Fruit fly (Drosophila melanogaster) whole organism, embryonic: ENCODE data around the gene CG10311.
A peak's percentile ranks its signal among the peaks of the same experiment; 100 is the strongest.

Source experiments
- Asciz ChIP-seq: fragments of 200-800 bp; sonication (Bioruptor generic); optimal IDR thresholded peaks from 2 replicates; lab custom pipeline; 2017; ENCODE audit warnings: missing biosample characterization, mild to moderate bottlenecking, missing genetic modification characterization, missing genetic modification reagents
- Atf-2 ChIP-seq: fragments of 200-800 bp; sonication (Bioruptor generic); optimal IDR thresholded peaks from 2 replicates; lab custom pipeline; 2016; ENCODE audit warnings: missing biosample characterization, missing genetic modification characterization
- Awh ChIP-seq: fragments of 200-800 bp; sonication (Bioruptor generic); IDR thresholded peaks from 2 replicates; pipeline ENCODE4, ENCODE4 v1.3.6; 2022; ENCODE audit warnings: missing biosample characterization, missing genetic modification characterization
- Bteb2 ChIP-seq: fragments of 200-800 bp; sonication (Bioruptor generic); optimal IDR thresholded peaks from 2 replicates; lab custom pipeline; 2016; ENCODE audit warnings: missing biosample characterization, missing genetic modification characterization
- CG11093 ChIP-seq: fragments of 200-800 bp; sonication (Bioruptor generic); IDR thresholded peaks from 3 replicates; pipeline ENCODE4 v1.3.6; 2022; ENCODE audit warnings: missing biosample characterization, missing genetic modification characterization
- CG11398 ChIP-seq: fragments of 200-800 bp; sonication (Bioruptor generic); optimal IDR thresholded peaks from 2 replicates; lab custom pipeline; 2016; ENCODE audit warnings: missing biosample characterization, missing genetic modification characterization
- CG12071 ChIP-seq: fragments of 200-800 bp; sonication (Bioruptor generic); optimal IDR thresholded peaks from 3 replicates; lab custom pipeline; 2018; ENCODE audit warnings: missing biosample characterization, mild to moderate bottlenecking, missing genetic modification characterization
- CG12942 ChIP-seq: fragments of 200-800 bp; sonication (Bioruptor generic); optimal IDR thresholded peaks from 3 replicates; lab custom pipeline; 2016; ENCODE audit warnings: missing biosample characterization, missing genetic modification characterization
- CG13894 ChIP-seq: fragments of 200-800 bp; sonication (Bioruptor generic); optimal IDR thresholded peaks from 3 replicates; lab custom pipeline; 2018; ENCODE audit warnings: missing biosample characterization, mild to moderate bottlenecking, missing genetic modification characterization, moderate library complexity
- CG15073 ChIP-seq: fragments of 200-800 bp; sonication (Bioruptor generic); optimal IDR thresholded peaks from 2 replicates; lab custom pipeline; 2016; ENCODE audit warnings: missing biosample characterization, missing genetic modification characterization
- CG18764 ChIP-seq: fragments of 200-800 bp; sonication (Bioruptor generic); optimal IDR thresholded peaks from 3 replicates; lab custom pipeline; 2016; ENCODE audit warnings: missing biosample characterization, missing genetic modification characterization
- CG2199 ChIP-seq: fragments of 200-800 bp; sonication (Bioruptor generic); IDR thresholded peaks from 3 replicates; pipeline ENCODE4 v1.3.6; 2022; ENCODE audit warnings: missing biosample characterization, missing genetic modification characterization
- CG2712 ChIP-seq: fragments of 200-800 bp; optimal IDR thresholded peaks from 3 replicates; lab custom pipeline; 2019; ENCODE audit warnings: missing biosample characterization, mild to moderate bottlenecking, missing genetic modification characterization, moderate library complexity
- CG31224 ChIP-seq: fragments of 200-800 bp; sonication (Bioruptor generic); IDR thresholded peaks from 2 replicates; pipeline ENCODE4 v1.3.6; 2022; ENCODE audit warnings: missing biosample characterization, missing genetic modification characterization
- CG31388 ChIP-seq: fragments of 200-800 bp; sonication (Bioruptor generic); optimal IDR thresholded peaks from 2 replicates; lab custom pipeline; 2016; ENCODE audit warnings: missing biosample characterization, missing genetic modification characterization
- CG3163 ChIP-seq: fragments of 200-800 bp; sonication (Bioruptor generic); optimal IDR thresholded peaks from 3 replicates; lab custom pipeline; 2016; ENCODE audit warnings: missing biosample characterization, missing genetic modification characterization
- CG34422 ChIP-seq: fragments of 200-800 bp; sonication (Bioruptor generic); IDR thresholded peaks from 3 replicates; pipeline ENCODE4 v1.3.6; 2022; ENCODE audit warnings: missing biosample characterization, missing genetic modification characterization
- CG3726 ChIP-seq: fragments of 200-800 bp; sonication (Bioruptor generic); IDR thresholded peaks from 3 replicates; pipeline ENCODE4, ENCODE4 v1.3.6; 2022; ENCODE audit warnings: missing biosample characterization, missing genetic modification characterization
- CG43689 ChIP-seq: fragments of 200-800 bp; sonication (Bioruptor generic); IDR thresholded peaks from 2 replicates; pipeline ENCODE4 v1.3.6; 2022; ENCODE audit warnings: missing biosample characterization, missing genetic modification characterization
- CG6272 ChIP-seq: fragments of 200-800 bp; sonication (Bioruptor generic); IDR thresholded peaks from 2 replicates; pipeline ENCODE4 v1.3.6; 2022; ENCODE audit warnings: missing biosample characterization, missing genetic modification characterization
- CG6654 ChIP-seq: fragments of 200-800 bp; sonication (Bioruptor generic); optimal IDR thresholded peaks from 2 replicates; lab custom pipeline; 2017; ENCODE audit warnings: missing biosample characterization, mild to moderate bottlenecking, missing genetic modification characterization
- CG6813 ChIP-seq: fragments of 200-800 bp; sonication (Bioruptor generic); optimal IDR thresholded peaks from 2 replicates; lab custom pipeline; 2017; ENCODE audit warnings: missing biosample characterization, missing genetic modification characterization, mild to moderate bottlenecking, moderate library complexity, missing genetic modification reagents
- CG7271 ChIP-seq: fragments of 200-800 bp; sonication (Bioruptor generic); optimal IDR thresholded peaks from 2 replicates; lab custom pipeline; 2018; ENCODE audit warnings: missing biosample characterization, mild to moderate bottlenecking, missing genetic modification characterization, moderate library complexity
- CoRest ChIP-seq: fragments of 200-800 bp; sonication (Bioruptor generic); optimal IDR thresholded peaks from 3 replicates; lab custom pipeline; 2018; ENCODE audit warnings: missing biosample characterization, mild to moderate bottlenecking, missing genetic modification characterization, moderate library complexity
- CrebB ChIP-seq: fragments of 200-800 bp; sonication (Bioruptor generic); optimal IDR thresholded peaks from 3 replicates; lab custom pipeline; 2018; ENCODE audit warnings: missing biosample characterization, mild to moderate bottlenecking, missing genetic modification characterization
- D19B ChIP-seq: fragments of 200-800 bp; sonication (Bioruptor generic); optimal IDR thresholded peaks from 2 replicates; lab custom pipeline; 2017; ENCODE audit warnings: missing biosample characterization, mild to moderate bottlenecking, missing genetic modification characterization
- Elba2 ChIP-seq: fragments of 200-800 bp; sonication (Bioruptor generic); optimal IDR thresholded peaks from 3 replicates; lab custom pipeline; 2016; ENCODE audit warnings: missing biosample characterization, missing genetic modification characterization
- H2.0 ChIP-seq: fragments of 200-800 bp; sonication (Bioruptor generic); IDR thresholded peaks from 2 replicates; pipeline ENCODE4 v1.3.6; 2022; ENCODE audit warnings: missing biosample characterization, missing genetic modification characterization
- HLH54F ChIP-seq: fragments of 200-800 bp; sonication (Bioruptor generic); optimal IDR thresholded peaks from 3 replicates; lab custom pipeline; 2016; ENCODE audit warnings: missing biosample characterization, missing genetic modification characterization
- Lim3 ChIP-seq: fragments of 200-800 bp; sonication (Bioruptor generic); IDR thresholded peaks from 2 replicates; pipeline ENCODE4 v1.3.6; 2022; ENCODE audit warnings: missing biosample characterization, missing genetic modification characterization
- Opbp ChIP-seq: fragments of 200-800 bp; sonication (Bioruptor generic); IDR thresholded peaks from 3 replicates; pipeline ENCODE4 v1.3.6; 2022; ENCODE audit warnings: missing biosample characterization, missing genetic modification characterization; ENCODE audit not compliant: partially characterized antibody
- Optix ChIP-seq: fragments of 200-800 bp; sonication (Bioruptor generic); IDR thresholded peaks from 3 replicates; pipeline ENCODE4 v1.3.6; 2022; ENCODE audit warnings: missing biosample characterization, missing genetic modification characterization
- Xrp1 ChIP-seq: fragments of 200-800 bp; sonication (Bioruptor generic); IDR thresholded peaks from 2 replicates; pipeline ENCODE4 v1.3.6; 2022; ENCODE audit warnings: missing biosample characterization, missing genetic modification characterization
- ap ChIP-seq: fragments of 200-800 bp; sonication (Bioruptor generic); IDR thresholded peaks from 2 replicates; pipeline ENCODE4 v1.3.6; 2022; ENCODE audit warnings: missing biosample characterization, missing genetic modification characterization
- ase ChIP-seq: fragments of 200-800 bp; sonication (Bioruptor generic); IDR thresholded peaks from 3 replicates; pipeline ENCODE4 v1.3.6; 2022; ENCODE audit warnings: missing biosample characterization, missing genetic modification characterization
- br ChIP-seq: fragments of >200 bp; optimal IDR thresholded peaks from 2 replicates; lab custom pipeline; 2017
- cg ChIP-seq: fragments of 200-800 bp; sonication (Bioruptor generic); optimal IDR thresholded peaks from 3 replicates; lab custom pipeline; 2019; ENCODE audit warnings: missing biosample characterization, mild to moderate bottlenecking, missing genetic modification characterization, moderate library complexity
- cwo ChIP-seq: fragments of 200-800 bp; sonication (Bioruptor generic); optimal IDR thresholded peaks from 3 replicates; lab custom pipeline; 2017; ENCODE audit warnings: missing biosample characterization, missing genetic modification characterization, mild to moderate bottlenecking, moderate library complexity, missing genetic modification reagents
- dmrt99B ChIP-seq: fragments of 200-800 bp; sonication (Bioruptor generic); optimal IDR thresholded peaks from 2 replicates; lab custom pipeline; 2018; ENCODE audit warnings: missing biosample characterization, mild to moderate bottlenecking, missing genetic modification characterization, moderate library complexity
- dpn ChIP-seq, 2 experiments: fragments of 200-800 bp; sonication (Bioruptor generic); optimal IDR thresholded peaks; 3 replicates each; lab custom pipeline; 2016; ENCODE audit warnings: missing biosample characterization in 2 of 2, missing genetic modification characterization in 2 of 2
- eyg ChIP-seq: fragments of 200-800 bp; sonication (Bioruptor generic); optimal IDR thresholded peaks from 3 replicates; lab custom pipeline; 2016; ENCODE audit warnings: missing biosample characterization, missing genetic modification characterization
- fd96Cb ChIP-seq: fragments of 200-800 bp; sonication (Bioruptor generic); optimal IDR thresholded peaks from 2 replicates; lab custom pipeline; 2018; ENCODE audit warnings: missing biosample characterization, mild to moderate bottlenecking, missing genetic modification characterization, moderate library complexity
- fu2 ChIP-seq: fragments of 200-800 bp; sonication (Bioruptor generic); optimal IDR thresholded peaks from 2 replicates; lab custom pipeline; 2016; ENCODE audit warnings: missing biosample characterization, missing genetic modification characterization
- gce ChIP-seq: fragments of 200-800 bp; sonication (Bioruptor generic); IDR thresholded peaks from 3 replicates; pipeline ENCODE4 v1.3.6; 2022; ENCODE audit warnings: missing biosample characterization, missing genetic modification characterization
- grn ChIP-seq: fragments of 200-800 bp; sonication (Bioruptor generic); optimal IDR thresholded peaks from 3 replicates; lab custom pipeline; 2017; ENCODE audit warnings: missing biosample characterization, missing genetic modification characterization
- jing ChIP-seq: fragments of 200-800 bp; sonication (Bioruptor generic); optimal IDR thresholded peaks from 2 replicates; lab custom pipeline; 2018; ENCODE audit warnings: missing biosample characterization, mild to moderate bottlenecking, missing genetic modification characterization
- kni ChIP-seq: fragments of 200-800 bp; sonication (Bioruptor generic); optimal IDR thresholded peaks from 3 replicates; lab custom pipeline; 2017; ENCODE audit warnings: mild to moderate bottlenecking, missing biosample characterization, missing genetic modification reagents, missing genetic modification characterization
- pb ChIP-seq: fragments of 200-800 bp; sonication (Bioruptor generic); optimal IDR thresholded peaks from 3 replicates; lab custom pipeline; 2016; ENCODE audit warnings: missing biosample characterization, missing genetic modification characterization
- sens ChIP-seq: fragments of 200-800 bp; sonication (Bioruptor generic); peaks from one replicate; lab custom pipeline; 2016; ENCODE audit warnings: missing biosample characterization, missing genetic modification characterization
- sqz ChIP-seq: fragments of 200-800 bp; sonication (Bioruptor generic); optimal IDR thresholded peaks from 3 replicates; lab custom pipeline; 2018; ENCODE audit warnings: missing biosample characterization, mild to moderate bottlenecking, missing genetic modification characterization
- sr ChIP-seq: fragments of 200-800 bp; sonication (Bioruptor generic); IDR thresholded peaks from 3 replicates; pipeline ENCODE4 v1.3.6; 2022; ENCODE audit warnings: missing biosample characterization, missing genetic modification characterization
- vvl ChIP-seq: fragments of 200-800 bp; sonication (Bioruptor generic); IDR thresholded peaks from 2 replicates; pipeline ENCODE4 v1.3.6; 2022; ENCODE audit warnings: missing biosample characterization, missing genetic modification characterization

The CG10311 gene

DNA sequence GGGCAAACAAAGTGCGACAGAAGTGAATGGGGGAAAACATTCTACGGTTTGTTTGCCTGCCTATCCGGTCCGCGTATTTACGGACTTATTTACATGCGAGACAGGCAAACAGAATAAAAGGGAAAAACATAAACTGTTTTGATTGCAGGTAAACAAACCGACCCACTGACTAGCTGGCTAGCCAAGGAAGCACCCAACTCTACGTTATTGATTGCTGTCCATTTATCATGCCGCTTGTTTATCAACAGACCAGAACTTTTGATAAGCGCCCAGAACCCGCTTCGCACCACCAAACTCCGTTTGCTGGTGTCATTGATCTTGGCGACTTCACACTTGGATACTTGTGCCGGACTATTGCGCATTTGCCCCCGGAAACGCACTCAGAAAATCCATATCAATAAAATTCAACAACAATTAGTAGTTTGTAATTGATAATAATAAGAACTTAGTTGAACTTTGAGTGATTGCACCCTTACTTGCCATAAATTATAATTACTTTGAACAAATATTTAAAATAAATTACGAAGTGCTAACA, 24.9 kb downstream of the CG10311 start (continued):
- TF ChIP-seq ase (0 out of 3 replicates have a peak, but pooled peaks have one; percentile 12), CG31224 (GFP tag; lab: Robert Waterston, UW) (peak; percentile 29; the same call in 1 of the 2 replicates), CG12071 (GFP tag; lab: Kevin White, UChicago) (peak; percentile 53), HLH54F (GFP tag; lab: Kevin White, UChicago) (no peak), CG11093 (no peak), dpn (GFP tag; optimal IDR thresholded peaks at IDR 0.05; lab: Kevin White, UChicago) (peak; percentile 47 to 71), CG12942 (GFP tag; lab: Kevin White, UChicago) (peak; percentile 68), Asciz (GFP tag; lab: Kevin White, UChicago) (peak; percentile 14), CG6813 (GFP tag; lab: Kevin White, UChicago) (peak; percentile 86), CG11398 (GFP tag; lab: Kevin White, UChicago) (peak; percentile 82), grn (GFP tag; lab: Kevin White, UChicago) (peak; percentile 77), fd96Cb (tag; lab: Kevin White, UChicago) (no peak), kni (GFP tag; lab: Kevin White, UChicago) (peak; percentile 82), sens (peak; percentile 96), vvl (no peak), Lim3 (no peak), CG31388 (no peak), CG7271 (tag; lab: Kevin White, UChicago) (peak; percentile 15), sqz (GFP tag; lab: Kevin White, UChicago) (no peak), CG2712 (tag; lab: Kevin White, UChicago) (peak; percentile 50), CG18764 (peak; percentile 62), CG34422 (GFP tag; lab: Robert Waterston, UW) (0 out of 3 replicates have a peak, but pooled peaks have one; percentile 19), CG6654 (no peak), H2.0 (GFP tag; lab: Robert Waterston, UW) (no peak), CoRest (peak; percentile 53), CrebB (peak; percentile 86), jing (GFP tag; lab: Kevin White, UChicago) (no peak), CG15073 (peak; percentile 22), D19B (GFP tag; lab: Kevin White, UChicago) (no peak), CG13894 (tag; lab: Kevin White, UChicago) (no peak), CG3163 (GFP tag; lab: Kevin White, UChicago) (peak; percentile 21), sr (0 out of 3 replicates have a peak, but pooled peaks have one; percentile 34), eyg (no peak), Opbp (no peak), CG6272 (GFP tag; lab: Robert Waterston, UW) (no peak), cwo (GFP tag; lab: Kevin White, UChicago) (peak; percentile 22), Xrp1 (GFP tag; lab: Robert Waterston, UW) (peak; percentile 87), br (lab: Kevin White, UChicago) (no peak), Elba2 (GFP tag; lab: Kevin White, UChicago) (no peak), Atf-2 (GFP tag; lab: Kevin White, UChicago) (peak; percentile 38), CG3726 (peak; percentile 70; the same call in 2 of the 3 replicates), Optix (GFP tag; lab: Robert Waterston, UW) (0 out of 3 replicates have a peak, but pooled peaks have one; percentile 36), dmrt99B (tag; lab: Kevin White, UChicago) (no peak), CG2199 (no peak), cg (GFP tag; lab: Kevin White, UChicago) (no peak), pb (GFP tag; lab: Kevin White, UChicago) (peak; percentile 15), fu2 (no peak), Bteb2 (GFP tag; lab: Kevin White, UChicago) (peak; percentile 27), gce (GFP tag; lab: Robert Waterston, UW) (peak; percentile 80; the same call in 2 of the 3 replicates), ap (GFP tag; lab: Robert Waterston, UW) (no peak), Awh (GFP tag; lab: Robert Waterston, UW) (peak; percentile 84), CG43689 (GFP tag; lab: Robert Waterston, UW) (no peak)
